Worm (Caenorhabditis elegans): ENCODE data around the gene col-110.
A peak's percentile ranks its signal among the peaks of the same experiment; 100 is the strongest.

The col-110 gene

ce11 chrIV:4576847-4577246 is 32.6 kb downstream of the col-110 start:
- no peak for TF ChIP-seq ttx-3 (tag; optimal IDR thresholded peaks at IDR 0.05)
- no peak for TF ChIP-seq fkh-6 (tag; optimal IDR thresholded peaks at IDR 0.05)

- no peak for TF ChIP-seq hlh-13 (GFP tag; optimal IDR thresholded peaks at IDR 0.05)
- TF ChIP-seq unc-3 (GFP tag; conservative IDR thresholded peaks at IDR 0.05) = no peak
- TF ChIP-seq unc-3 (tag; optimal IDR thresholded peaks at IDR 0.05) = no peak
- no peak for TF ChIP-seq ceh-24 (tag; optimal IDR thresholded peaks at IDR 0.05)
- TF ChIP-seq hlh-6 (tag; optimal IDR thresholded peaks at IDR 0.05) = no peak
- TF ChIP-seq tbx-2 (tag; optimal IDR thresholded peaks at IDR 0.05) = no peak
- TF ChIP-seq ceh-22 (tag; optimal IDR thresholded peaks at IDR 0.05) = no peak
- TF ChIP-seq pha-4 (tag; optimal IDR thresholded peaks at IDR 0.05) = no peak
- no peak for TF ChIP-seq C38D4.7 (GFP tag; optimal IDR thresholded peaks at IDR 0.05)
- TF ChIP-seq sdc-2 (tag; optimal IDR thresholded peaks at IDR 0.05) = no peak
- TF ChIP-seq C08G9.2 (tag; optimal IDR thresholded peaks at IDR 0.05) = no peak
- no peak for TF ChIP-seq pqm-1 (tag; optimal IDR thresholded peaks at IDR 0.05)
Measured at ce11 chrIV:4574051-4574450, 35.4 kb downstream of the col-110 start.

ce11 chrIV:4570599-4570998 is 38.9 kb downstream of the col-110 start:
- TF ChIP-seq ceh-2 (tag; optimal IDR thresholded peaks at IDR 0.05) (no peak), ceh-34 (tag; optimal IDR thresholded peaks at IDR 0.05) (peak; percentile 20), gmeb-2 (tag; optimal IDR thresholded peaks at IDR 0.05) (no peak), elt-4 (tag; optimal IDR thresholded peaks at IDR 0.05) (no peak), ceh-18 (tag; optimal IDR thresholded peaks at IDR 0.05) (no peak), fkh-6 (tag; optimal IDR thresholded peaks at IDR 0.05) (no peak), pat-9 (tag; optimal IDR thresholded peaks at IDR 0.05) (no peak), ref-2 (tag; optimal IDR thresholded peaks at IDR 0.05) (no peak), sdc-2 (tag; optimal IDR thresholded peaks at IDR 0.05) (no peak), che-1 (tag; optimal IDR thresholded peaks at IDR 0.05) (no peak), hlh-8 (tag; optimal IDR thresholded peaks at IDR 0.05) (no peak), unc-42 (tag; optimal IDR thresholded peaks at IDR 0.05) (peak; percentile 89), eyg-1 (tag; optimal IDR thresholded peaks at IDR 0.05) (no peak), hlh-6 (tag; optimal IDR thresholded peaks at IDR 0.05) (no peak), ceh-14 (tag; optimal IDR thresholded peaks at IDR 0.05) (no peak), K09A11.1 (tag; optimal IDR thresholded peaks at IDR 0.05; ENCODE audit: insufficient read depth) (no peak), mec-3 (tag; optimal IDR thresholded peaks at IDR 0.05; ENCODE audit: borderline replicate concordance) (no peak), C08G9.2 (tag; optimal IDR thresholded peaks at IDR 0.05) (no peak), ceh-31 (tag; optimal IDR thresholded peaks at IDR 0.05) (peak; percentile 69), nhr-11 (tag; optimal IDR thresholded peaks at IDR 0.05) (no peak), dve-1 (tag; optimal IDR thresholded peaks at IDR 0.05) (no peak), ttx-3 (tag; optimal IDR thresholded peaks at IDR 0.05) (no peak), T23F11.4 (GFP tag; optimal IDR thresholded peaks at IDR 0.05) (no peak), fax-1 (tag; optimal IDR thresholded peaks at IDR 0.05) (no peak), unc-86 (tag; optimal IDR thresholded peaks at IDR 0.05) (no peak), fkh-10 (GFP tag; optimal IDR thresholded peaks at IDR 0.05) (no peak), unc-55 (GFP tag; optimal IDR thresholded peaks at IDR 0.05) (peak; percentile 19), elt-2 (tag; optimal IDR thresholded peaks at IDR 0.05) (no peak)

ce11 chrIV:4568402-4568891 is 41.0 kb downstream of the col-110 start, which contains the start of gene F28E10.1:
Gene F28E10.1, plus strand, starts transcription at chrIV:4568841.
- peak; percentile 86 for TF ChIP-seq unc-42 (tag; optimal IDR thresholded peaks at IDR 0.05)
- peak; percentile 38 for TF ChIP-seq ceh-31 (tag; optimal IDR thresholded peaks at IDR 0.05)
- no peak for TF ChIP-seq hlh-30 (tag; optimal IDR thresholded peaks at IDR 0.05; ENCODE audit: insufficient read depth)

Measured in whole organism, late embryonic.